Worm (Caenorhabditis elegans) whole organism, late embryonic: ENCODE measurements around the gene srx-80.

ENCODE experiments used
- F13H6.1 ChIP-seq: sonication (generic microtip); optimal IDR thresholded peaks from 2 replicates; lab custom pipeline; 2016; ENCODE audit warnings: missing genetic modification characterization, missing compliant biosample characterization
- ama-1 ChIP-seq: fragments of 150-350 bp; optimal IDR thresholded peaks from 2 replicates; lab custom pipeline; 2014
- ceh-6 ChIP-seq: fragments of 200-800 bp; sonication (Bioruptor generic); optimal IDR thresholded peaks from 2 replicates; lab custom pipeline; 2018; ENCODE audit warnings: mild to moderate bottlenecking, missing genetic modification characterization, missing compliant biosample characterization
- ceh-9 ChIP-seq: sonication (generic microtip); optimal IDR thresholded peaks from 2 replicates; lab custom pipeline; 2016; ENCODE audit warnings: mild to moderate bottlenecking, missing genetic modification characterization, inconsistent platforms, missing compliant biosample characterization
- pha-4 ChIP-seq: fragments of 150-350 bp; optimal IDR thresholded peaks from 2 replicates; lab custom pipeline; 2018; ENCODE audit warnings: missing biosample characterization, missing genetic modification reagents, missing genetic modification characterization
- ref-2 ChIP-seq: sonication (generic microtip); optimal IDR thresholded peaks from 2 replicates; lab custom pipeline; 2016; ENCODE audit warnings: missing genetic modification characterization, missing compliant biosample characterization

DNA sequence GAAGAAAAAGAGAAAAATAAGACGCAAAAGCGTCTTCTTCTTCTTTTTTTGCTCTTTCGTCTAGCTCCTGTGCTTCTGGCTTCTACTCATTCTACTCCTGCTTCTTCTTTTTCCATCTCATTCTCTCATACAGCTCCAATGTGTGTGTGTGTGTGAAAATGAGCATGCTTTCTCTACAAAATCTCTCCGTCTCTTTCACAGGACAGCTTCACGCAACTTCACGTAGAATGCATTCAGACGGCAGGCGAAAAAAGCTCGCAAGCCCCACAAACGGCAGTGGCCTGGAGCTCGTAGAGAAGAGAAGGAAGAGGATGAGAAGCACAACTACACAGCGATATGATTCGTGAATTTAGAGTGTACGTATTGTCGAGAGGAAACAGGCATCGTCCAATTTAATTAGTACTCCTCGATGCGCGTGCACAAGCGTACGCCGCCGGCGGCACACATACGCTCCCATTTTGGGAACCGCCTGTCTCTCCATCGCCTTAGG is 47.8 kb downstream of the srx-80 start:
- TF ChIP-seq ceh-6 (GFP tag; lab: Kevin White, UChicago) (no peak), ceh-9 (no peak), pha-4 (tag; lab: Kevin White, UChicago) (no peak), ama-1 (lab: Kevin White, UChicago) (no peak), ref-2 (tag; lab: Kevin White, UChicago) (peak; percentile 32), F13H6.1 (no peak)
